Worm (Caenorhabditis elegans): ENCODE measurements around the gene ife-1.

DNA sequence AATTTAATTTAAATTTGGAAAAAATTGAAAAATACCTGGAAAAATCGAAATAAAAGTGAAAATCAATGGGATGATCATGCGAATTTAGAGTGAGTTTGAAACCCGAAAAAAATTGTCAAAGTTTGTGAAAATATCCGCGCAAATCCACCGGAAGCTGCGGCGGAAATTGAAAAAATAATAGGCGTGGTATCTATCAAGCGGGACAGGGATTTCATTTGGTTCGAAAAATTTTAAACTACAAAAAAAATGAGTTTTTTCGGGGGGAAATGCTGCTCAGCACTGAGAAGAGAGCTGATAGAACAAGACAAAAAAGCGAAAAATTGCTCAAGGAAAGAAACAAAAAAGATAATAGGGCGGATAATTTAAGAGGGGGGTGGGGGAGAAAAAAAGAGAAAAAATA is 27.8 kb downstream of the ife-1 start, which contains the start of gene T03F6.9:
- TF ChIP-seq hmg-4 (GFP tag; optimal IDR thresholded peaks at IDR 0.05) (no peak), hnd-1 (tag; optimal IDR thresholded peaks at IDR 0.05) (no peak), ceh-36 (tag; optimal IDR thresholded peaks at IDR 0.05) (no peak), flt-1 (GFP tag; IDR thresholded peaks at IDR 0.05) (no peak), tbx-37 (GFP tag; conservative IDR thresholded peaks at IDR 0.05) (no peak), aly-1 (tag; optimal IDR thresholded peaks at IDR 0.05) (no peak), ama-1 (optimal IDR thresholded peaks at IDR 0.05) (no peak), sea-1 (GFP tag; conservative IDR thresholded peaks at IDR 0.05) (no peak), hmbx-1 (tag; optimal IDR thresholded peaks at IDR 0.05) (no peak), tbx-11 (GFP tag; IDR thresholded peaks at IDR 0.05) (no peak), ceh-13 (GFP tag; optimal IDR thresholded peaks at IDR 0.05) (no peak), B0310.2 (tag; optimal IDR thresholded peaks at IDR 0.05) (no peak), scrt-1 (GFP tag; IDR thresholded peaks at IDR 0.05) (no peak)
